Worm (Caenorhabditis elegans) whole organism, early embryonic: ENCODE results near the gene F59F4.3.

Source experiments
- F13C5.2 ChIP-seq: sonication (generic microtip); optimal IDR thresholded peaks from 2 replicates; lab custom pipeline; 2017; ENCODE audit warnings: mild to moderate bottlenecking, missing genetic modification characterization, inconsistent platforms, missing compliant biosample characterization
- ama-1 ChIP-seq: fragments of 150-350 bp; optimal IDR thresholded peaks from 2 replicates; lab custom pipeline; 2014
- ceh-13 ChIP-seq: fragments of 200-800 bp; sonication (Bioruptor generic); optimal IDR thresholded peaks from 2 replicates; lab custom pipeline; 2018; ENCODE audit warnings: mild to moderate bottlenecking, missing genetic modification characterization, missing compliant biosample characterization
- hnd-1 ChIP-seq: sonication (generic microtip); optimal IDR thresholded peaks from 2 replicates; lab custom pipeline; 2016; ENCODE audit warnings: missing genetic modification characterization, missing compliant biosample characterization
- tra-4 ChIP-seq: sonication (generic microtip); optimal IDR thresholded peaks from 2 replicates; lab custom pipeline; 2017; ENCODE audit warnings: missing genetic modification characterization, missing compliant biosample characterization

DNA sequence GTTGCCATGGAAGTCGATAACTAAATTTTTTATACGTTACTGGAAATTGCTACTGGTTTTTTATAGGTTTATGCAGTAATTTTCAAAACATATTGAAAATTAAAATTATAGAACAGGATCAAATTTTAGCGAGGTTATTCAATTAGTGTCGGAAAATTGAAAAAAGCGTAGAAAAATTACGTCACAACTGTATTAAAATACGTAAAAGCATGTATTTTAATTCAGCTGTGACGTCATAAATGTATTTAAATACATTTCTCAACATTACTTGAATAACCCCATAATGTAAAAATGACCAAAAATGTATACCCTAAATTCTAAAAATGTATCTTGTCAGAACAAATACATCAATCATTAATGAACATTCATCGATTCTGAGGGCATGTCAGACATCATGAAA lies 1.5 kb upstream of the F59F4.3 start:
- TF ChIP-seq tra-4 (tag; lab: Kevin White, UChicago) (no peak), ama-1 (lab: Kevin White, UChicago) (no peak), hnd-1 (tag; lab: Kevin White, UChicago) (no peak), F13C5.2 (tag; lab: Kevin White, UChicago) (no peak), ceh-13 (GFP tag; lab: Kevin White, UChicago) (no peak)
